Fruit fly (Drosophila melanogaster) whole organism, embryonic: ENCODE measurements around the gene slf.
A peak's percentile ranks its signal among the peaks of the same experiment; 100 is the strongest.

Experiments used
- Ada2b ChIP-seq: fragments of 200-800 bp; sonication (Bioruptor generic); IDR thresholded peaks from 2 replicates; pipeline ENCODE4 v1.3.6; 2022; ENCODE audit warnings: missing biosample characterization, missing genetic modification characterization
- Antp ChIP-seq: fragments of 200-800 bp; sonication (Bioruptor generic); optimal IDR thresholded peaks from 3 replicates; lab custom pipeline; 2016; ENCODE audit warnings: missing biosample characterization, missing genetic modification characterization
- Bgb ChIP-seq: fragments of 200-800 bp; sonication (Bioruptor generic); IDR thresholded peaks from 2 replicates; pipeline ENCODE4 v1.3.6; 2022; ENCODE audit warnings: missing biosample characterization, missing genetic modification characterization; ENCODE audit not compliant: partially characterized antibody
- CG13123 ChIP-seq: fragments of 200-800 bp; sonication (Bioruptor generic); optimal IDR thresholded peaks from 2 replicates; lab custom pipeline; 2016; ENCODE audit warnings: missing biosample characterization, missing genetic modification characterization
- CG16779 ChIP-seq: fragments of 200-800 bp; sonication (Bioruptor generic); IDR thresholded peaks from 2 replicates; pipeline ENCODE4 v1.3.6; 2022; ENCODE audit warnings: missing biosample characterization, missing genetic modification characterization
- CG30431 ChIP-seq: fragments of 200-800 bp; sonication (Bioruptor generic); optimal IDR thresholded peaks from 2 replicates; lab custom pipeline; 2017; ENCODE audit warnings: missing biosample characterization, missing genetic modification characterization
- CG31365 ChIP-seq: fragments of 200-800 bp; sonication (Bioruptor generic); optimal IDR thresholded peaks from 2 replicates; lab custom pipeline; 2018; ENCODE audit warnings: missing biosample characterization, mild to moderate bottlenecking, missing genetic modification characterization
- CG34224 ChIP-seq: fragments of 200-800 bp; sonication (Bioruptor generic); IDR thresholded peaks from 3 replicates; pipeline ENCODE4 v1.3.6; 2022; ENCODE audit warnings: missing biosample characterization, missing genetic modification characterization; ENCODE audit not compliant: partially characterized antibody
- CG34422 ChIP-seq: fragments of 200-800 bp; sonication (Bioruptor generic); IDR thresholded peaks from 3 replicates; pipeline ENCODE4 v1.3.6; 2022; ENCODE audit warnings: missing biosample characterization, missing genetic modification characterization
- CG3838 ChIP-seq: fragments of 200-800 bp; sonication (Bioruptor generic); optimal IDR thresholded peaks from 3 replicates; lab custom pipeline; 2016; ENCODE audit warnings: missing biosample characterization, missing genetic modification characterization
- CG6654 ChIP-seq: fragments of 200-800 bp; sonication (Bioruptor generic); optimal IDR thresholded peaks from 2 replicates; lab custom pipeline; 2017; ENCODE audit warnings: missing biosample characterization, mild to moderate bottlenecking, missing genetic modification characterization
- CG7839 ChIP-seq: fragments of 200-800 bp; sonication (Bioruptor generic); optimal IDR thresholded peaks from 3 replicates; lab custom pipeline; 2018; ENCODE audit warnings: missing biosample characterization, mild to moderate bottlenecking, missing genetic modification characterization, moderate library complexity
- CG8290 ChIP-seq, 3 experiments: fragments of 200-800 bp; sonication (Bioruptor generic); optimal IDR thresholded peaks; 2 replicates each; lab custom pipeline; 2016 to 2019; ENCODE audit warnings: missing biosample characterization in 3 of 3, missing genetic modification characterization in 3 of 3, mild to moderate bottlenecking in 2 of 3, moderate library complexity in 1 of 3
- CG8359 ChIP-seq: fragments of 200-800 bp; sonication (Bioruptor generic); optimal IDR thresholded peaks from 2 replicates; lab custom pipeline; 2017; ENCODE audit warnings: missing biosample characterization, mild to moderate bottlenecking, missing genetic modification characterization, borderline replicate concordance
- CG8944 ChIP-seq: fragments of 200-800 bp; sonication (Bioruptor generic); optimal IDR thresholded peaks from 3 replicates; lab custom pipeline; 2016; ENCODE audit warnings: missing biosample characterization, missing genetic modification characterization
- CG9797 ChIP-seq: fragments of 200-800 bp; sonication (Bioruptor generic); optimal IDR thresholded peaks from 3 replicates; lab custom pipeline; 2018; ENCODE audit warnings: missing biosample characterization, mild to moderate bottlenecking, missing genetic modification characterization
- Dref ChIP-seq: fragments of 200-800 bp; sonication (Bioruptor generic); IDR thresholded peaks from 2 replicates; pipeline ENCODE4 v1.3.6; 2022; ENCODE audit warnings: missing biosample characterization, missing genetic modification characterization
- E2f2 ChIP-seq: fragments of 200-800 bp; sonication (Bioruptor generic); IDR thresholded peaks from 2 replicates; pipeline ENCODE4 v1.3.6; 2022; ENCODE audit warnings: missing biosample characterization, missing genetic modification characterization
- HLHmδ ChIP-seq: fragments of 200-800 bp; sonication (Bioruptor generic); optimal IDR thresholded peaks from 2 replicates; lab custom pipeline; 2018; ENCODE audit warnings: missing biosample characterization, mild to moderate bottlenecking, missing genetic modification characterization, moderate library complexity
- Oli ChIP-seq: fragments of 200-800 bp; sonication (Bioruptor generic); optimal IDR thresholded peaks from 2 replicates; lab custom pipeline; 2018; ENCODE audit warnings: missing biosample characterization, mild to moderate bottlenecking, missing genetic modification characterization, moderate library complexity
- Opbp ChIP-seq: fragments of 200-800 bp; sonication (Bioruptor generic); IDR thresholded peaks from 3 replicates; pipeline ENCODE4 v1.3.6; 2022; ENCODE audit warnings: missing biosample characterization, missing genetic modification characterization; ENCODE audit not compliant: partially characterized antibody
- Pdp1 ChIP-seq, 2 experiments: fragments of 200-800 bp; sonication (Bioruptor generic); optimal IDR thresholded peaks; 3 replicates each; lab custom pipeline; 2016; ENCODE audit warnings: missing biosample characterization in 2 of 2, missing genetic modification characterization in 2 of 2, mild to moderate bottlenecking in 1 of 2, moderate library complexity in 1 of 2
- TFAM ChIP-seq: fragments of 200-800 bp; sonication (Bioruptor generic); optimal IDR thresholded peaks from 2 replicates; lab custom pipeline; 2017; ENCODE audit warnings: missing biosample characterization, missing genetic modification characterization, inconsistent platforms
- Trl ChIP-seq, 3 experiments: fragments of >200 bp in 2 of 3; fragments of 200-800 bp in 1 of 3; sonication (Bioruptor generic) in 1 of 3; optimal IDR thresholded peaks; 2 replicates in 1 of 3; 3 replicates in 2 of 3; lab custom pipeline; 2016 to 2017; ENCODE audit warnings: missing biosample characterization in 1 of 3, missing genetic modification characterization in 1 of 3
- chinmo ChIP-seq: fragments of 200-800 bp; sonication (Bioruptor generic); IDR thresholded peaks from 4 replicates; pipeline ENCODE4 v1.3.6; 2022; ENCODE audit warnings: missing biosample characterization, missing genetic modification characterization; ENCODE audit not compliant: partially characterized antibody
- gfzf ChIP-seq: fragments of 200-800 bp; sonication (Bioruptor generic); optimal IDR thresholded peaks from 2 replicates; lab custom pipeline; 2016; ENCODE audit warnings: missing biosample characterization, mild to moderate bottlenecking, missing genetic modification characterization, moderate library complexity
- grn ChIP-seq: fragments of 200-800 bp; sonication (Bioruptor generic); optimal IDR thresholded peaks from 3 replicates; lab custom pipeline; 2017; ENCODE audit warnings: missing biosample characterization, missing genetic modification characterization
- knrl ChIP-seq: fragments of 200-800 bp; sonication (Bioruptor generic); IDR thresholded peaks from 3 replicates; pipeline ENCODE4 v1.3.6; 2022; ENCODE audit warnings: missing biosample characterization, missing genetic modification characterization; ENCODE audit not compliant: partially characterized antibody
- mirr ChIP-seq: fragments of 200-800 bp; sonication (Bioruptor generic); optimal IDR thresholded peaks from 3 replicates; lab custom pipeline; 2018; ENCODE audit warnings: missing biosample characterization, mild to moderate bottlenecking, missing genetic modification characterization
- nerfin-1 ChIP-seq: fragments of 200-800 bp; sonication (Bioruptor generic); optimal IDR thresholded peaks from 3 replicates; lab custom pipeline; 2019; ENCODE audit warnings: missing biosample characterization, mild to moderate bottlenecking, missing genetic modification characterization, moderate library complexity
- pzg ChIP-seq: fragments of 200-800 bp; sonication (Bioruptor generic); optimal IDR thresholded peaks from 3 replicates; lab custom pipeline; 2018; ENCODE audit warnings: missing biosample characterization, mild to moderate bottlenecking, missing genetic modification characterization, moderate library complexity
- ro ChIP-seq: fragments of 200-800 bp; sonication (Bioruptor generic); IDR thresholded peaks from 2 replicates; pipeline ENCODE4 v1.3.6; 2022; ENCODE audit warnings: missing biosample characterization, missing genetic modification characterization
- sd ChIP-seq: fragments of 200-800 bp; sonication (Bioruptor generic); optimal IDR thresholded peaks from 3 replicates; lab custom pipeline; 2018; ENCODE audit warnings: missing biosample characterization, mild to moderate bottlenecking, missing genetic modification characterization, moderate library complexity
- sna ChIP-seq: fragments of 200-800 bp; sonication (Bioruptor generic); IDR thresholded peaks from 2 replicates; pipeline ENCODE4 v1.3.6; 2022; ENCODE audit warnings: missing biosample characterization, missing genetic modification characterization; ENCODE audit not compliant: partially characterized antibody
- tll ChIP-seq, 2 experiments: fragments of 200-800 bp in 1 of 2; fragments of >200 bp in 1 of 2; sonication (Bioruptor generic) in 1 of 2; optimal IDR thresholded peaks; 2 replicates each; lab custom pipeline; 2017 to 2019; ENCODE audit warnings: missing biosample characterization in 2 of 2, missing genetic modification characterization in 2 of 2, mild to moderate bottlenecking in 1 of 2, moderate library complexity in 1 of 2
- tna ChIP-seq: fragments of 200-800 bp; sonication (Bioruptor generic); IDR thresholded peaks from 2 replicates; pipeline ENCODE4 v1.3.6; 2022; ENCODE audit warnings: missing biosample characterization, missing genetic modification characterization; ENCODE audit not compliant: partially characterized antibody
- trem ChIP-seq: fragments of 200-800 bp; optimal IDR thresholded peaks from 3 replicates; lab custom pipeline; 2019; ENCODE audit warnings: missing biosample characterization, mild to moderate bottlenecking, missing genetic modification characterization, moderate library complexity
- ttk ChIP-seq: fragments of 200-800 bp; sonication (Bioruptor generic); IDR thresholded peaks from 2 replicates; pipeline ENCODE4 v2.1.2; 2022; ENCODE audit warnings: missing biosample characterization, missing genetic modification characterization
- yki ChIP-seq: fragments of >200 bp; optimal IDR thresholded peaks from 3 replicates; lab custom pipeline; 2018
- zen ChIP-seq: fragments of 200-800 bp; sonication (Bioruptor generic); optimal IDR thresholded peaks from 3 replicates; lab custom pipeline; 2018; ENCODE audit warnings: missing biosample characterization, mild to moderate bottlenecking, missing genetic modification characterization, moderate library complexity

slf gene

DNA sequence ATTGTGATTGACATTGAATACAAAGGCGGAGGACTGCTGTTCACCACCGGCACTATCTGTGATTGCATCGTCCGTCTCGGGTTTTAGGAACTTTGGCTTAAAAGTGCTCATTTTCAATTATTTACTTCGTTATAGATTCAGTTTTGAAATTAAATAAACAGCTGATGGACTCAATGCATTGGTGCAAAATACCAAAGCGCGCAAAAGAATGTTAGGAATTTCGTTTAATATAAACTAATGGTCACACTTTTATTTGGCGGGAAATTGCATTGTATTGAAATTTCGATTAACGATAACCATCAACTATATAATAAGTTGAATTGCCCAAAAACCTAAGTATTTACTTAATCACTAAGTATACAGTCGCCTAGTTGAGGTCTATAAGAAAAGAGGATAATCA is 16.3 kb upstream of the slf start, which contains the start of gene CG3225 (continued):
- TF ChIP-seq CG8359 (GFP tag; lab: Kevin White, UChicago) (no peak), Trl (optimal IDR thresholded peaks at IDR 0.05; lab: Kevin White, UChicago) (no peak), Trl (GFP tag; optimal IDR thresholded peaks at IDR 0.05; lab: Kevin White, UChicago) (no peak), tll (GFP tag; optimal IDR thresholded peaks at IDR 0.05; lab: Kevin White, UChicago) (no peak), knrl (GFP tag; lab: Robert Waterston, UW) (0 out of 3 replicates have a peak, but pooled peaks have one; percentile 4), CG31365 (no peak), Ada2b (no peak), Pdp1 (GFP tag; optimal IDR thresholded peaks at IDR 0.05; lab: Kevin White, UChicago) (peak in 1 of 2 experiments; percentile 36), CG8290 (GFP tag; optimal IDR thresholded peaks at IDR 0.05; lab: Kevin White, UChicago) (no peak), CG8290 (tag; optimal IDR thresholded peaks at IDR 0.05; lab: Kevin White, UChicago) (peak in 1 of 2 experiments; percentile 18), CG6654 (GFP tag; lab: Kevin White, UChicago) (no peak), sd (peak; percentile 100), nerfin-1 (peak; percentile 14), mirr (GFP tag; lab: Kevin White, UChicago) (no peak), CG16779 (GFP tag; lab: Robert Waterston, UW) (no peak), trem (tag; lab: Kevin White, UChicago) (peak; percentile 70), Antp (GFP tag; lab: Kevin White, UChicago) (no peak), chinmo (GFP tag; lab: Robert Waterston, UW) (peak; percentile 66; the same call in 1 of the 4 replicates), HLHmδ (GFP tag; lab: Kevin White, UChicago) (no peak), CG9797 (GFP tag; lab: Kevin White, UChicago) (peak; percentile 82), grn (no peak), ttk (GFP tag; lab: Robert Waterston, UW) (no peak), yki (lab: Kevin White, UChicago) (no peak), E2f2 (GFP tag; lab: Robert Waterston, UW) (peak; percentile 97), sna (GFP tag; lab: Robert Waterston, UW) (peak; percentile 31; the same call in 1 of the 2 replicates), Oli (tag; lab: Kevin White, UChicago) (no peak), CG13123 (GFP tag; lab: Kevin White, UChicago) (no peak), TFAM (GFP tag; lab: Kevin White, UChicago) (no peak), pzg (GFP tag; lab: Kevin White, UChicago) (peak; percentile 89), gfzf (GFP tag; lab: Kevin White, UChicago) (peak; percentile 92), ro (GFP tag; lab: Robert Waterston, UW) (no peak), tna (GFP tag; lab: Robert Waterston, UW) (0 out of 2 replicates have a peak, but pooled peaks have one; percentile 50), CG34224 (peak; percentile 74; the same call in 2 of the 3 replicates), zen (tag; lab: Kevin White, UChicago) (no peak), CG3838 (GFP tag; lab: Kevin White, UChicago) (no peak), Opbp (GFP tag; lab: Robert Waterston, UW) (0 out of 3 replicates have a peak, but pooled peaks have one; percentile 13), CG30431 (GFP tag; lab: Kevin White, UChicago) (no peak), CG7839 (no peak), Bgb (peak; percentile 48; the same call in 1 of the 2 replicates), CG8944 (GFP tag; lab: Kevin White, UChicago) (no peak), Dref (GFP tag; lab: Robert Waterston, UW) (peak; percentile 66), CG34422 (GFP tag; lab: Robert Waterston, UW) (no peak)
